Fruit fly (Drosophila melanogaster) whole organism, pupa: ENCODE measurements around the gene Fitm.

Source experiments
- CG12605 ChIP-seq: fragments of 200-800 bp; sonication (Bioruptor generic); IDR thresholded peaks from 2 replicates; pipeline ENCODE4 v1.3.6; 2022; ENCODE audit warnings: missing biosample characterization, missing genetic modification characterization
- CG14655 ChIP-seq: fragments of 200-800 bp; sonication (Bioruptor generic); optimal IDR thresholded peaks from 3 replicates; lab custom pipeline; 2017; ENCODE audit warnings: mild to moderate bottlenecking, missing biosample characterization, missing genetic modification reagents, missing genetic modification characterization
- CG17806 ChIP-seq: fragments of 200-800 bp; sonication (Bioruptor generic); optimal IDR thresholded peaks from 2 replicates; lab custom pipeline; 2018; ENCODE audit warnings: missing biosample characterization, mild to moderate bottlenecking, missing genetic modification characterization, moderate library complexity
- CG32121 ChIP-seq: fragments of 200-800 bp; sonication (Bioruptor generic); IDR thresholded peaks from 2 replicates; pipeline ENCODE4 v1.3.6; 2022; ENCODE audit warnings: missing biosample characterization, missing genetic modification characterization
- CG8159 ChIP-seq: fragments of 200-800 bp; sonication (Bioruptor generic); optimal IDR thresholded peaks from 3 replicates; lab custom pipeline; 2018; ENCODE audit warnings: missing biosample characterization, mild to moderate bottlenecking, missing genetic modification characterization, moderate library complexity
- CG8301 ChIP-seq: fragments of 200-800 bp; sonication (Bioruptor generic); optimal IDR thresholded peaks from 2 replicates; lab custom pipeline; 2018; ENCODE audit warnings: missing biosample characterization, mild to moderate bottlenecking, missing genetic modification characterization
- EcR ChIP-seq: fragments of 200-800 bp; sonication (Bioruptor generic); optimal IDR thresholded peaks from 3 replicates; lab custom pipeline; 2019; ENCODE audit warnings: missing biosample characterization, missing genetic modification characterization, mild to moderate bottlenecking, moderate library complexity, missing genetic modification reagents
- Pif1A ChIP-seq: fragments of 200-800 bp; sonication (Bioruptor generic); optimal IDR thresholded peaks from 3 replicates; lab custom pipeline; 2016; ENCODE audit warnings: missing biosample characterization, missing genetic modification characterization
- fd96Ca ChIP-seq: fragments of 200-800 bp; sonication (Bioruptor generic); IDR thresholded peaks from 3 replicates; pipeline ENCODE4 v1.3.6; 2022; ENCODE audit warnings: missing biosample characterization, missing genetic modification characterization
- gl ChIP-seq: fragments of 200-800 bp; sonication (Bioruptor generic); optimal IDR thresholded peaks from 2 replicates; lab custom pipeline; 2018; ENCODE audit warnings: missing biosample characterization, mild to moderate bottlenecking, missing genetic modification characterization
- rn ChIP-seq: fragments of 200-800 bp; sonication (Bioruptor generic); IDR thresholded peaks from 2 replicates; pipeline ENCODE4 v1.3.6; 2022; ENCODE audit warnings: missing biosample characterization, missing genetic modification characterization

dm6 chr3L:5172470-5172869 lies 26.6 kb upstream of the Fitm start:
- no peak for TF ChIP-seq CG14655 (GFP tag; lab: Kevin White, UChicago)
- TF ChIP-seq EcR, result no peak
- no peak for TF ChIP-seq CG12605
- TF ChIP-seq CG17806 (tag; lab: Kevin White, UChicago), result no peak
- TF ChIP-seq gl, result no peak
- no peak for TF ChIP-seq CG8159 (tag; lab: Kevin White, UChicago)
- TF ChIP-seq Pif1A (GFP tag; lab: Kevin White, UChicago), result no peak
- TF ChIP-seq rn (GFP tag; lab: Robert Waterston, UW), result no peak
- TF ChIP-seq CG8301 (tag; lab: Kevin White, UChicago), result no peak
- no peak for TF ChIP-seq CG32121 (GFP tag; lab: Robert Waterston, UW)
- TF ChIP-seq fd96Ca (GFP tag; lab: Robert Waterston, UW), result no peak
